Worm (Caenorhabditis elegans) whole organism, L2 larva: ENCODE data around the gene Y73B6A.1.

Source experiments
- C34F6.9 ChIP-seq: fragments of 150-350 bp; optimal IDR thresholded peaks from 2 replicates; lab custom pipeline; 2014; ENCODE audit warnings: missing biosample characterization, missing genetic modification characterization
- F13H6.1 ChIP-seq: sonication (generic microtip); optimal IDR thresholded peaks from 2 replicates; lab custom pipeline; 2016; ENCODE audit warnings: missing genetic modification characterization, missing compliant biosample characterization
- R02D3.7 ChIP-seq: fragments of 150-350 bp; optimal IDR thresholded peaks from 2 replicates; lab custom pipeline; 2014; ENCODE audit warnings: missing biosample characterization, missing genetic modification characterization
- Y55F3AM.14 ChIP-seq: fragments of 200-800 bp; sonication (Bioruptor generic); optimal IDR thresholded peaks from 2 replicates; lab custom pipeline; 2018; ENCODE audit warnings: mild to moderate bottlenecking, missing genetic modification characterization, missing compliant biosample characterization
- ZK546.5 ChIP-seq: sonication (generic microtip); optimal IDR thresholded peaks from 2 replicates; lab custom pipeline; 2017; ENCODE audit warnings: missing biosample characterization, missing genetic modification characterization
- alr-1 ChIP-seq: fragments of 150-350 bp; optimal IDR thresholded peaks from 2 replicates; lab custom pipeline; 2014; ENCODE audit warnings: missing biosample characterization, missing genetic modification characterization
- aly-2 ChIP-seq: fragments of 150-350 bp; optimal IDR thresholded peaks from 2 replicates; lab custom pipeline; 2014; ENCODE audit warnings: missing biosample characterization, missing genetic modification characterization
- ama-1 ChIP-seq: fragments of 150-350 bp; optimal IDR thresholded peaks from 2 replicates; lab custom pipeline; 2018; ENCODE audit warnings: inconsistent platforms
- blmp-1 ChIP-seq: sonication (generic microtip); optimal IDR thresholded peaks from 2 replicates; lab custom pipeline; 2017; ENCODE audit warnings: missing genetic modification characterization, mild to moderate bottlenecking, missing compliant biosample characterization, antibody characterized with exemption, moderate library complexity; ENCODE audit not compliant: insufficient read depth
- ceh-16 ChIP-seq: fragments of 150-350 bp; optimal IDR thresholded peaks from 2 replicates; lab custom pipeline; 2014; ENCODE audit warnings: missing biosample characterization, missing genetic modification characterization
- ceh-82 ChIP-seq: fragments of 150-350 bp; optimal IDR thresholded peaks from 2 replicates; lab custom pipeline; 2014; ENCODE audit warnings: missing biosample characterization, missing genetic modification characterization
- crh-2 ChIP-seq: sonication (generic microtip); optimal IDR thresholded peaks from 2 replicates; lab custom pipeline; 2017; ENCODE audit warnings: missing biosample characterization, missing genetic modification characterization
- dmd-4 ChIP-seq: sonication (generic microtip); optimal IDR thresholded peaks from 2 replicates; lab custom pipeline; 2017; ENCODE audit warnings: missing biosample characterization, missing genetic modification characterization
- egl-27 ChIP-seq: sonication (generic microtip); optimal IDR thresholded peaks from 3 replicates; lab custom pipeline; 2017; ENCODE audit warnings: missing biosample characterization, missing genetic modification reagents, missing genetic modification characterization
- elt-1 ChIP-seq: fragments of 150-350 bp; optimal IDR thresholded peaks from 2 replicates; lab custom pipeline; 2014; ENCODE audit warnings: missing biosample characterization, missing genetic modification characterization
- elt-3 ChIP-seq: sonication (generic microtip); optimal IDR thresholded peaks from 2 replicates; lab custom pipeline; 2017; ENCODE audit warnings: missing biosample characterization, missing genetic modification characterization
- fos-1 ChIP-seq: fragments of 150-350 bp; optimal IDR thresholded peaks from 2 replicates; lab custom pipeline; 2014; ENCODE audit warnings: missing biosample characterization, missing genetic modification characterization
- gmeb-1 ChIP-seq: fragments of 150-350 bp; optimal IDR thresholded peaks from 2 replicates; lab custom pipeline; 2014; ENCODE audit warnings: missing biosample characterization, missing genetic modification characterization
- lin-11 ChIP-seq: fragments of 150-350 bp; sonication (generic microtip); optimal IDR thresholded peaks from 2 replicates; lab custom pipeline; 2014; ENCODE audit warnings: missing biosample characterization, missing genetic modification characterization, inconsistent platforms, mixed read lengths
- lin-13 ChIP-seq: fragments of 150-350 bp; optimal IDR thresholded peaks from 2 replicates; lab custom pipeline; 2014; ENCODE audit warnings: missing biosample characterization, missing genetic modification reagents, missing genetic modification characterization
- lin-39 ChIP-seq: fragments of 150-350 bp; optimal IDR thresholded peaks from 2 replicates; lab custom pipeline; 2014; ENCODE audit warnings: missing biosample characterization, missing genetic modification reagents, missing genetic modification characterization
- lsy-2 ChIP-seq, 2 experiments: fragments of 150-350 bp in 1 of 2; sonication (generic microtip) in 1 of 2; optimal IDR thresholded peaks; 2 replicates each; lab custom pipeline; 2014 to 2017; ENCODE audit warnings: missing biosample characterization in 2 of 2, missing genetic modification characterization in 2 of 2
- mab-5 ChIP-seq: fragments of 150-350 bp; optimal IDR thresholded peaks from 2 replicates; lab custom pipeline; 2014; ENCODE audit warnings: missing biosample characterization, missing genetic modification characterization
- mbf-1 ChIP-seq: sonication (generic microtip); optimal IDR thresholded peaks from 2 replicates; lab custom pipeline; 2017; ENCODE audit warnings: missing biosample characterization, missing genetic modification characterization
- mdl-1 ChIP-seq, 2 experiments: fragments of 150-350 bp in 1 of 2; sonication (generic microtip) in 1 of 2; optimal IDR thresholded peaks; 2 replicates each; lab custom pipeline; 2017; ENCODE audit warnings: missing biosample characterization in 2 of 2, missing genetic modification characterization in 2 of 2
- nhr-10 ChIP-seq: sonication (generic microtip); optimal IDR thresholded peaks from 2 replicates; lab custom pipeline; 2017; ENCODE audit warnings: missing biosample characterization, missing genetic modification characterization
- nhr-11 ChIP-seq: fragments of 150-350 bp; optimal IDR thresholded peaks from 2 replicates; lab custom pipeline; 2014; ENCODE audit warnings: missing biosample characterization, missing genetic modification characterization
- nhr-12 ChIP-seq: fragments of 150-350 bp; optimal IDR thresholded peaks from 2 replicates; lab custom pipeline; 2014; ENCODE audit warnings: missing biosample characterization, missing genetic modification characterization
- nhr-129 ChIP-seq: fragments of 150-350 bp; optimal IDR thresholded peaks from 2 replicates; lab custom pipeline; 2014; ENCODE audit warnings: missing biosample characterization, missing genetic modification characterization
- nhr-21 ChIP-seq: fragments of 150-350 bp; optimal IDR thresholded peaks from 2 replicates; lab custom pipeline; 2014; ENCODE audit warnings: missing biosample characterization, missing genetic modification characterization
- nhr-23 ChIP-seq: fragments of 150-350 bp; optimal IDR thresholded peaks from 2 replicates; lab custom pipeline; 2014; ENCODE audit warnings: missing biosample characterization, missing genetic modification reagents, missing genetic modification characterization
- nhr-237 ChIP-seq: fragments of 150-350 bp; optimal IDR thresholded peaks from 2 replicates; lab custom pipeline; 2014; ENCODE audit warnings: missing biosample characterization, missing genetic modification characterization
- nhr-25 ChIP-seq: fragments of 150-350 bp; sonication (generic microtip); optimal IDR thresholded peaks from 3 replicates; lab custom pipeline; 2014; ENCODE audit warnings: missing biosample characterization, missing genetic modification characterization
- nhr-6 ChIP-seq: fragments of 150-350 bp; optimal IDR thresholded peaks from 2 replicates; lab custom pipeline; 2014; ENCODE audit warnings: missing biosample characterization, missing genetic modification characterization
- nhr-77 ChIP-seq: fragments of 150-350 bp; optimal IDR thresholded peaks from 2 replicates; lab custom pipeline; 2014; ENCODE audit warnings: missing biosample characterization, missing genetic modification characterization
- peb-1 ChIP-seq: fragments of 150-350 bp; optimal IDR thresholded peaks from 2 replicates; lab custom pipeline; 2014; ENCODE audit warnings: missing biosample characterization, missing genetic modification characterization
- sem-4 ChIP-seq: fragments of 150-350 bp; optimal IDR thresholded peaks from 2 replicates; lab custom pipeline; 2014; ENCODE audit warnings: missing biosample characterization, missing genetic modification reagents, missing genetic modification characterization
- skn-1 ChIP-seq: sonication (generic microtip); optimal IDR thresholded peaks from 2 replicates; lab custom pipeline; 2017; ENCODE audit warnings: missing biosample characterization, missing genetic modification characterization
- sma-3 ChIP-seq: sonication (generic microtip); optimal IDR thresholded peaks from 2 replicates; lab custom pipeline; 2016; ENCODE audit warnings: missing genetic modification reagents, missing genetic modification characterization, missing compliant biosample characterization
- sma-9 ChIP-seq, 2 experiments: fragments of 150-350 bp in 1 of 2; sonication (generic microtip) in 1 of 2; optimal IDR thresholded peaks; 2 replicates each; lab custom pipeline; 2014 to 2016; ENCODE audit warnings: missing genetic modification characterization in 2 of 2, mild to moderate bottlenecking in 1 of 2, missing biosample characterization in 1 of 2, missing compliant biosample characterization in 1 of 2, missing genetic modification reagents in 1 of 2, moderate library complexity in 1 of 2
- snpc-4 ChIP-seq: fragments of 150-350 bp; optimal IDR thresholded peaks from 2 replicates; lab custom pipeline; 2014; ENCODE audit warnings: missing biosample characterization, missing genetic modification characterization
- unc-39 ChIP-seq: fragments of 150-350 bp; optimal IDR thresholded peaks from 2 replicates; lab custom pipeline; 2014; ENCODE audit warnings: missing biosample characterization, missing genetic modification characterization
- unc-55 ChIP-seq: fragments of 150-350 bp; sonication (generic microtip); optimal IDR thresholded peaks from 3 replicates; lab custom pipeline; 2014; ENCODE audit warnings: missing biosample characterization, missing genetic modification reagents, missing genetic modification characterization
- zag-1 ChIP-seq: fragments of 150-350 bp; optimal IDR thresholded peaks from 2 replicates; lab custom pipeline; 2014; ENCODE audit warnings: missing biosample characterization, missing genetic modification characterization
- ztf-1 ChIP-seq: fragments of 200-800 bp; sonication (Bioruptor generic); conservative IDR thresholded peaks from 2 replicates; pipeline ENCODE4 v1.3.6; 2022; ENCODE audit warnings: missing genetic modification characterization, missing compliant biosample characterization
- ztf-11 ChIP-seq: sonication (generic microtip); optimal IDR thresholded peaks from 2 replicates; lab custom pipeline; 2017; ENCODE audit warnings: missing biosample characterization, missing genetic modification characterization
- ztf-4 ChIP-seq: fragments of 150-350 bp; optimal IDR thresholded peaks from 2 replicates; lab custom pipeline; 2014; ENCODE audit warnings: missing biosample characterization, missing genetic modification characterization

Y73B6A.1 gene

DNA sequence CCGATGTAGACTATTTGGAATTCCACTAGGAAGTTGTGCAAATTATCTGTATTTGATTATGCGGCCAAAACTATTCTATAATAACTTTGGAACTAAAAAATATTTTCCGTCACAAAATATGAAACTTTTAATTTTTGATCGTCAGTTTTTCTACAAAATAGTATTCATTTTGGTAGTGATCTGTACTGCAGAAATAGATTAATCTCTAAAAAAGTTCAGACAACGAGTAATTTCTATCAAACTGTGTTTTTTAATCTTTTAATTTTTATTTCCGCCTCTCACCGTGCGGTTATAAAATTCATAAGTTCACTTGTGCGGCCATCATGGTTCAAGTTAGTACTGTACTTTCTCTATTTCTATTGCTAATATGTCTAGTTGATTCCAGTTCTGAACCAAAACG is 29.5 kb downstream of the Y73B6A.1 start, which contains the start of gene C01B10.7:
Gene C01B10.7, plus strand, starts transcription at position 301 of the 400 bp plus-strand sequence.
- no peak for TF ChIP-seq fos-1 (tag; lab: Kevin White, UChicago)

DNA sequence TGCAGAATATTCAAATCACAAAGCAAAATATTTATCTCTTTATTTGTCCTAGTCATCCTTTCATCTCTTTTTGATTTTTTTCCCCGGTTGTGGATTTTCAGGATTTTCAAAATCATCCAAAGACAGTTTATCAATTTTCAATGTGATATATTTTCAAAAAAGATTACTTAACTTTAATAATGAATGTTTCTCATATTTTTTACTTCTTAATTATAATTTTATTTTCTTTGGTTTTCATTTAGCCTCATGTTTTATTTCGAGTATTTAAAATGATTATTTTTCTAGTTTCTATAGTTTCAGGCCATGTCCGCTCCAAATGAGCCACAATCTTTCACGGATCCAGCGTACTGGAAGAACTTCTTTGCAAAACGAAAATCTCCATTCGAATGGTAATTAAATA is 33.0 kb downstream of the Y73B6A.1 start, which contains the start of gene metl-13:
Gene metl-13, plus strand, starts transcription at position 301 of the 400 bp plus-strand sequence.
- TF ChIP-seq lin-39 (tag; lab: Kevin White, UChicago) (no peak), sma-9 (GFP tag; optimal IDR thresholded peaks at IDR 0.05; lab: Kevin White, UChicago) (no peak), sma-9 (tag; optimal IDR thresholded peaks at IDR 0.05; lab: Kevin White, UChicago) (no peak), elt-3 (tag; lab: Kevin White, UChicago) (no peak), nhr-11 (tag; lab: Kevin White, UChicago) (no peak), mab-5 (tag; lab: Kevin White, UChicago) (no peak), peb-1 (no peak), aly-2 (tag; lab: Kevin White, UChicago) (no peak), lin-13 (GFP tag; lab: Kevin White, UChicago) (no peak), nhr-6 (tag; lab: Kevin White, UChicago) (no peak), fos-1 (tag; lab: Kevin White, UChicago) (no peak), C34F6.9 (tag; lab: Kevin White, UChicago) (no peak), gmeb-1 (no peak), unc-39 (no peak), mbf-1 (tag; lab: Kevin White, UChicago) (no peak)

- TF ChIP-seq ZK546.5 (tag; lab: Kevin White, UChicago) (no peak), fos-1 (tag; lab: Kevin White, UChicago) (peak; percentile 6), sem-4 (tag; lab: Kevin White, UChicago) (no peak), nhr-11 (tag; lab: Kevin White, UChicago) (no peak), ztf-4 (tag; lab: Kevin White, UChicago) (no peak), gmeb-1 (peak; percentile 94), ceh-16 (tag; lab: Kevin White, UChicago) (no peak), crh-2 (peak; percentile 61), nhr-23 (tag; lab: Kevin White, UChicago) (no peak), aly-2 (tag; lab: Kevin White, UChicago) (no peak), C34F6.9 (tag; lab: Kevin White, UChicago) (peak; percentile 63), nhr-77 (tag; lab: Kevin White, UChicago) (no peak), nhr-129 (tag; lab: Kevin White, UChicago) (no peak), sma-9 (GFP tag; optimal IDR thresholded peaks at IDR 0.05; lab: Kevin White, UChicago) (peak; percentile 82), sma-9 (tag; optimal IDR thresholded peaks at IDR 0.05; lab: Kevin White, UChicago) (no peak), nhr-6 (tag; lab: Kevin White, UChicago) (no peak), mdl-1 (tag; optimal IDR thresholded peaks at IDR 0.05; lab: Kevin White, UChicago) (no peak), mab-5 (tag; lab: Kevin White, UChicago) (peak; percentile 27), lin-11 (tag; lab: Kevin White, UChicago) (peak; percentile 33), unc-55 (GFP tag; lab: Kevin White, UChicago) (peak; percentile 85), dmd-4 (tag; lab: Kevin White, UChicago) (no peak), peb-1 (no peak), nhr-12 (tag; lab: Kevin White, UChicago) (no peak), ztf-11 (tag; lab: Kevin White, UChicago) (no peak), lin-13 (GFP tag; lab: Kevin White, UChicago) (peak; percentile 69), F13H6.1 (peak; percentile 74), sma-3 (GFP tag; lab: Kevin White, UChicago) (peak; percentile 80), Y55F3AM.14 (GFP tag; lab: Kevin White, UChicago) (no peak), lsy-2 (tag; optimal IDR thresholded peaks at IDR 0.05; lab: Kevin White, UChicago) (peak; percentile 59 to 81), ztf-1 (GFP tag; lab: Robert Waterston, UW) (no peak), elt-1 (tag; lab: Kevin White, UChicago) (no peak), snpc-4 (no peak), unc-39 (no peak), nhr-21 (tag; lab: Kevin White, UChicago) (peak; percentile 32), skn-1 (tag; lab: Kevin White, UChicago) (no peak), egl-27 (tag; lab: Kevin White, UChicago) (no peak), nhr-25 (tag; lab: Kevin White, UChicago) (no peak), ama-1 (lab: Kevin White, UChicago) (no peak), blmp-1 (no peak), alr-1 (no peak), ceh-82 (tag; lab: Kevin White, UChicago) (no peak), elt-3 (tag; lab: Kevin White, UChicago) (no peak), R02D3.7 (tag; lab: Kevin White, UChicago) (peak; percentile 11), nhr-10 (tag; lab: Kevin White, UChicago) (no peak), zag-1 (tag; lab: Kevin White, UChicago) (no peak), mbf-1 (tag; lab: Kevin White, UChicago) (no peak), nhr-237 (tag; lab: Kevin White, UChicago) (no peak)
Measured at ce11 chrIV:6631704-6632272, 36.0 kb downstream of the Y73B6A.1 start, which contains the start of the genes cest-5.1 and C01B10.9. cest-5.1 (minus strand) TSS chrIV:6631754. C01B10.9 (plus strand) TSS chrIV:6632222.
